Fruit fly (Drosophila melanogaster): Measurements from ENCODE around the gene Mesh1.

dm6 chr3R:29198299-29198698 is 4.0 kb downstream of the Mesh1 start:
- TF ChIP-seq bab1 (GFP tag; optimal IDR thresholded peaks at IDR 0.05) (no peak), Crg-1 (GFP tag; optimal IDR thresholded peaks at IDR 0.05) (no peak), CG7045 (GFP tag; optimal IDR thresholded peaks at IDR 0.05) (no peak)
